Fruit fly (Drosophila melanogaster) whole organism, embryonic: ENCODE results near the gene Ccdc114.
A peak's percentile ranks its signal among the peaks of the same experiment; 100 is the strongest.

ENCODE experiments used
- CG10565 ChIP-seq: fragments of 200-800 bp; sonication (Bioruptor generic); optimal IDR thresholded peaks from 3 replicates; lab custom pipeline; 2016; ENCODE audit warnings: missing biosample characterization, mild to moderate bottlenecking, missing genetic modification characterization
- CG11247 ChIP-seq: fragments of 200-800 bp; sonication (Bioruptor generic); IDR thresholded peaks from 2 replicates; pipeline ENCODE4 v1.3.6; 2022; ENCODE audit warnings: missing biosample characterization, missing genetic modification characterization
- CG11456 ChIP-seq: fragments of 200-800 bp; sonication (Bioruptor generic); IDR thresholded peaks from 3 replicates; pipeline ENCODE4 v1.3.6; 2022; ENCODE audit warnings: missing biosample characterization, missing genetic modification characterization
- CG11696 ChIP-seq: fragments of 200-800 bp; sonication (Bioruptor generic); IDR thresholded peaks from 2 replicates; pipeline ENCODE4 v1.3.6; 2022; ENCODE audit warnings: missing biosample characterization, missing genetic modification characterization
- CG14441 ChIP-seq: fragments of 200-800 bp; sonication (Bioruptor generic); IDR thresholded peaks from 2 replicates; pipeline ENCODE4 v1.3.6; 2022; ENCODE audit warnings: missing biosample characterization, missing genetic modification characterization
- CG14710 ChIP-seq: fragments of 200-800 bp; sonication (Bioruptor generic); optimal IDR thresholded peaks from 3 replicates; lab custom pipeline; 2019; ENCODE audit warnings: missing biosample characterization, mild to moderate bottlenecking, missing genetic modification characterization, moderate library complexity
- CG14860 ChIP-seq: fragments of 200-800 bp; sonication (Bioruptor generic); IDR thresholded peaks from 3 replicates; pipeline ENCODE4 v1.3.6; 2022; ENCODE audit warnings: missing biosample characterization, missing genetic modification characterization; ENCODE audit not compliant: partially characterized antibody
- CG15479 ChIP-seq: fragments of 200-800 bp; sonication (Bioruptor generic); optimal IDR thresholded peaks from 3 replicates; lab custom pipeline; 2019; ENCODE audit warnings: missing biosample characterization, mild to moderate bottlenecking, missing genetic modification characterization, moderate library complexity
- CG15696 ChIP-seq: fragments of 200-800 bp; sonication (Bioruptor generic); optimal IDR thresholded peaks from 2 replicates; lab custom pipeline; 2019; ENCODE audit warnings: missing biosample characterization, mild to moderate bottlenecking, missing genetic modification characterization, moderate library complexity
- CG17568 ChIP-seq: fragments of 200-800 bp; sonication (Bioruptor generic); optimal IDR thresholded peaks from 2 replicates; lab custom pipeline; 2018; ENCODE audit warnings: missing biosample characterization, mild to moderate bottlenecking, missing genetic modification characterization, moderate library complexity
- CG18599 ChIP-seq: fragments of 200-800 bp; sonication (Bioruptor generic); optimal IDR thresholded peaks from 3 replicates; lab custom pipeline; 2017; ENCODE audit warnings: missing biosample characterization, missing genetic modification characterization, mild to moderate bottlenecking, moderate library complexity, missing genetic modification reagents
- CG2116 ChIP-seq: fragments of 200-800 bp; sonication (Bioruptor generic); optimal IDR thresholded peaks from 3 replicates; lab custom pipeline; 2018; ENCODE audit warnings: missing biosample characterization, mild to moderate bottlenecking, missing genetic modification characterization
- CG34224 ChIP-seq: fragments of 200-800 bp; sonication (Bioruptor generic); IDR thresholded peaks from 3 replicates; pipeline ENCODE4 v1.3.6; 2022; ENCODE audit warnings: missing biosample characterization, missing genetic modification characterization; ENCODE audit not compliant: partially characterized antibody
- CG4617 ChIP-seq: fragments of 200-800 bp; sonication (Bioruptor generic); optimal IDR thresholded peaks from 3 replicates; lab custom pipeline; 2016; ENCODE audit warnings: missing biosample characterization, missing genetic modification characterization, borderline replicate concordance
- CG4707 ChIP-seq: fragments of 200-800 bp; sonication (Bioruptor generic); optimal IDR thresholded peaks from 2 replicates; lab custom pipeline; 2018; ENCODE audit warnings: missing biosample characterization, mild to moderate bottlenecking, missing genetic modification characterization, moderate library complexity
- CG6791 ChIP-seq: fragments of 200-800 bp; sonication (Bioruptor generic); IDR thresholded peaks from 3 replicates; pipeline ENCODE4 v1.3.6; 2022; ENCODE audit warnings: missing biosample characterization, missing genetic modification characterization; ENCODE audit not compliant: partially characterized antibody
- CG7963 ChIP-seq: fragments of 200-800 bp; sonication (Bioruptor generic); IDR thresholded peaks from 3 replicates; pipeline ENCODE4 v1.3.6; 2022; ENCODE audit warnings: missing biosample characterization, missing genetic modification characterization; ENCODE audit not compliant: partially characterized antibody
- CG8944 ChIP-seq: fragments of 200-800 bp; sonication (Bioruptor generic); optimal IDR thresholded peaks from 3 replicates; lab custom pipeline; 2016; ENCODE audit warnings: missing biosample characterization, missing genetic modification characterization
- CG9797 ChIP-seq: fragments of 200-800 bp; sonication (Bioruptor generic); optimal IDR thresholded peaks from 3 replicates; lab custom pipeline; 2018; ENCODE audit warnings: missing biosample characterization, mild to moderate bottlenecking, missing genetic modification characterization
- Drgx ChIP-seq: fragments of 200-800 bp; sonication (Bioruptor generic); IDR thresholded peaks from 2 replicates; pipeline ENCODE4 v1.3.6; 2022; ENCODE audit warnings: missing biosample characterization, missing genetic modification characterization
- Elba2 ChIP-seq: fragments of 200-800 bp; sonication (Bioruptor generic); optimal IDR thresholded peaks from 3 replicates; lab custom pipeline; 2016; ENCODE audit warnings: missing biosample characterization, missing genetic modification characterization
- HHEX ChIP-seq: fragments of 200-800 bp; sonication (Bioruptor generic); optimal IDR thresholded peaks from 3 replicates; lab custom pipeline; 2017; ENCODE audit warnings: missing biosample characterization, mild to moderate bottlenecking, missing genetic modification characterization, missing genetic modification reagents
- HmgZ ChIP-seq: fragments of 200-800 bp; sonication (Bioruptor generic); optimal IDR thresholded peaks from 2 replicates; lab custom pipeline; 2018; ENCODE audit warnings: missing biosample characterization, mild to moderate bottlenecking, missing genetic modification characterization
- Hr3 ChIP-seq: fragments of 200-800 bp; sonication (Bioruptor generic); optimal IDR thresholded peaks from 3 replicates; lab custom pipeline; 2016; ENCODE audit warnings: missing biosample characterization, missing genetic modification characterization
- NFAT ChIP-seq: fragments of 200-800 bp; sonication (Bioruptor generic); IDR thresholded peaks from 2 replicates; pipeline ENCODE4 v1.3.6; 2022; ENCODE audit warnings: missing biosample characterization, missing genetic modification characterization
- Neu2 ChIP-seq: fragments of 200-800 bp; sonication (Bioruptor generic); optimal IDR thresholded peaks from 3 replicates; lab custom pipeline; 2016; ENCODE audit warnings: missing biosample characterization, missing genetic modification characterization, borderline replicate concordance
- Nf-YA ChIP-seq: fragments of 200-800 bp; sonication (Bioruptor generic); IDR thresholded peaks from 2 replicates; pipeline ENCODE4 v1.3.6; 2022; ENCODE audit warnings: missing biosample characterization, missing genetic modification characterization
- Nf-YB ChIP-seq: fragments of 200-800 bp; sonication (Bioruptor generic); optimal IDR thresholded peaks from 3 replicates; lab custom pipeline; 2019; ENCODE audit warnings: missing biosample characterization, mild to moderate bottlenecking, missing genetic modification characterization, moderate library complexity
- Nf-YC ChIP-seq: fragments of 200-800 bp; optimal IDR thresholded peaks from 3 replicates; lab custom pipeline; 2019; ENCODE audit warnings: missing biosample characterization, mild to moderate bottlenecking, missing genetic modification characterization, moderate library complexity
- Sry-δ ChIP-seq: fragments of 200-800 bp; sonication (Bioruptor generic); optimal IDR thresholded peaks from 2 replicates; lab custom pipeline; 2016; ENCODE audit warnings: missing biosample characterization, missing genetic modification characterization
- Usf ChIP-seq: fragments of 200-800 bp; sonication (Bioruptor generic); optimal IDR thresholded peaks from 2 replicates; lab custom pipeline; 2017; ENCODE audit warnings: missing genotype, missing biosample characterization, missing genetic modification characterization
- cg ChIP-seq: fragments of 200-800 bp; sonication (Bioruptor generic); optimal IDR thresholded peaks from 3 replicates; lab custom pipeline; 2019; ENCODE audit warnings: missing biosample characterization, mild to moderate bottlenecking, missing genetic modification characterization, moderate library complexity
- chinmo ChIP-seq: fragments of 200-800 bp; sonication (Bioruptor generic); IDR thresholded peaks from 4 replicates; pipeline ENCODE4 v1.3.6; 2022; ENCODE audit warnings: missing biosample characterization, missing genetic modification characterization; ENCODE audit not compliant: partially characterized antibody
- crc ChIP-seq: fragments of 200-800 bp; sonication (Bioruptor generic); optimal IDR thresholded peaks from 2 replicates; lab custom pipeline; 2016; ENCODE audit warnings: missing biosample characterization, missing genetic modification characterization
- dimm ChIP-seq: fragments of 200-800 bp; sonication (Bioruptor generic); IDR thresholded peaks from 2 replicates; pipeline ENCODE4 v1.3.6; 2022; ENCODE audit warnings: missing biosample characterization, missing genetic modification characterization
- esg ChIP-seq: fragments of 200-800 bp; sonication (Bioruptor generic); conservative IDR thresholded peaks from 2 replicates; pipeline ENCODE4 v1.3.6; 2022; ENCODE audit warnings: missing biosample characterization, missing genetic modification characterization
- exex ChIP-seq: fragments of 200-800 bp; sonication (Bioruptor generic); optimal IDR thresholded peaks from 4 replicates; lab custom pipeline; 2018; ENCODE audit warnings: missing biosample characterization, mild to moderate bottlenecking, missing genetic modification characterization, moderate library complexity
- fru ChIP-seq: fragments of >200 bp; optimal IDR thresholded peaks from 2 replicates; lab custom pipeline; 2017
- ftz-f1 ChIP-seq: fragments of 200-800 bp; sonication (Bioruptor generic); optimal IDR thresholded peaks from 2 replicates; lab custom pipeline; 2016; ENCODE audit warnings: missing biosample characterization, missing genetic modification characterization
- gsb-n ChIP-seq: fragments of 200-800 bp; sonication (Bioruptor generic); optimal IDR thresholded peaks from 3 replicates; lab custom pipeline; 2018; ENCODE audit warnings: missing biosample characterization, mild to moderate bottlenecking, missing genetic modification characterization
- ham ChIP-seq: fragments of 200-800 bp; sonication (Bioruptor generic); IDR thresholded peaks from 2 replicates; pipeline ENCODE4 v1.3.6; 2022; ENCODE audit warnings: missing biosample characterization, missing genetic modification characterization
- hkb ChIP-seq, 2 experiments: fragments of 200-800 bp in 1 of 2; fragments of >200 bp in 1 of 2; sonication (Bioruptor generic) in 1 of 2; IDR thresholded peaks in 1 of 2; optimal IDR thresholded peaks in 1 of 2; 2 replicates each; pipeline versions ENCODE4 v1.3.6 to Lab custom; 2017 to 2022; ENCODE audit warnings: missing biosample characterization in 1 of 2, missing genetic modification characterization in 1 of 2
- inv ChIP-seq: fragments of 200-800 bp; sonication (Bioruptor generic); IDR thresholded peaks from 2 replicates; pipeline ENCODE4 v1.3.6; 2022; ENCODE audit warnings: missing biosample characterization, missing genetic modification characterization; ENCODE audit not compliant: partially characterized antibody
- nerfin-2 ChIP-seq: fragments of 200-800 bp; sonication (Bioruptor generic); IDR thresholded peaks from 2 replicates; pipeline ENCODE4 v1.3.6; 2022; ENCODE audit warnings: missing biosample characterization, missing genetic modification characterization; ENCODE audit not compliant: partially characterized antibody
- nmo ChIP-seq: fragments of 200-800 bp; sonication (Bioruptor generic); optimal IDR thresholded peaks from 2 replicates; lab custom pipeline; 2018; ENCODE audit warnings: missing biosample characterization, mild to moderate bottlenecking, missing genetic modification characterization, moderate library complexity
- pros ChIP-seq: fragments of 200-800 bp; sonication (Bioruptor generic); optimal IDR thresholded peaks from 3 replicates; lab custom pipeline; 2019; ENCODE audit warnings: missing biosample characterization, mild to moderate bottlenecking, missing genetic modification characterization, moderate library complexity
- repo ChIP-seq: fragments of 200-800 bp; sonication (Bioruptor generic); optimal IDR thresholded peaks from 2 replicates; lab custom pipeline; 2016; ENCODE audit warnings: missing biosample characterization, missing genetic modification characterization
- run ChIP-seq: fragments of 200-800 bp; sonication (Bioruptor generic); optimal IDR thresholded peaks from 3 replicates; lab custom pipeline; 2018; ENCODE audit warnings: missing biosample characterization, mild to moderate bottlenecking, missing genetic modification characterization
- stwl ChIP-seq: fragments of 200-800 bp; sonication (Bioruptor generic); optimal IDR thresholded peaks from 3 replicates; lab custom pipeline; 2018; ENCODE audit warnings: missing biosample characterization, mild to moderate bottlenecking, missing genetic modification characterization, moderate library complexity
- tna ChIP-seq: fragments of 200-800 bp; sonication (Bioruptor generic); IDR thresholded peaks from 2 replicates; pipeline ENCODE4 v1.3.6; 2022; ENCODE audit warnings: missing biosample characterization, missing genetic modification characterization; ENCODE audit not compliant: partially characterized antibody
- zfh2 ChIP-seq: fragments of 200-800 bp; sonication (Bioruptor generic); optimal IDR thresholded peaks from 2 replicates; lab custom pipeline; 2016; ENCODE audit warnings: missing biosample characterization, missing genetic modification characterization

Ccdc114 gene

dm6 chr3R:16640005-16640408 is 15.5 kb upstream of the Ccdc114 start, which contains the start of gene nonA-l (continued):
- no peak for TF ChIP-seq CG11696 (GFP tag; lab: Robert Waterston, UW)
- TF ChIP-seq CG11247 = no peak
- no peak for TF ChIP-seq fru (lab: Kevin White, UChicago)
- 0 out of 4 replicates have a peak, but pooled peaks have one; percentile 60 for TF ChIP-seq chinmo (GFP tag; lab: Robert Waterston, UW)
- TF ChIP-seq CG15479 = no peak
- TF ChIP-seq CG18599 (GFP tag; lab: Kevin White, UChicago) = no peak
- peak; percentile 74 for TF ChIP-seq CG34224 (GFP tag; lab: Robert Waterston, UW)
- TF ChIP-seq HmgZ (tag; lab: Kevin White, UChicago) = peak; percentile 48
- TF ChIP-seq CG14860 = peak; percentile 83
- no peak for TF ChIP-seq hkb (optimal IDR thresholded peaks at IDR 0.05; lab: Kevin White, UChicago)
- TF ChIP-seq hkb (GFP tag; IDR thresholded peaks at IDR 0.05; lab: Robert Waterston, UW) = no peak
- no peak for TF ChIP-seq CG11456 (GFP tag; lab: Robert Waterston, UW)
- TF ChIP-seq CG9797 (GFP tag; lab: Kevin White, UChicago) = peak; percentile 61
- TF ChIP-seq HHEX (GFP tag; lab: Kevin White, UChicago) = no peak
- TF ChIP-seq inv = peak; percentile 80
- TF ChIP-seq CG14710 (tag; lab: Kevin White, UChicago) = peak; percentile 64
- peak; percentile 36 for TF ChIP-seq Elba2 (GFP tag; lab: Kevin White, UChicago)
- TF ChIP-seq Usf (GFP tag; lab: Kevin White, UChicago) = no peak
- no peak for TF ChIP-seq CG10565 (GFP tag; lab: Kevin White, UChicago)
- peak; percentile 92 for TF ChIP-seq nerfin-2 (GFP tag; lab: Robert Waterston, UW)
- peak; percentile 83 for TF ChIP-seq stwl (tag; lab: Kevin White, UChicago)
- no peak for TF ChIP-seq dimm (GFP tag; lab: Robert Waterston, UW)
- TF ChIP-seq pros (GFP tag; lab: Kevin White, UChicago) = no peak
- peak; percentile 62 for TF ChIP-seq CG4617 (GFP tag; lab: Kevin White, UChicago)
- TF ChIP-seq ham (GFP tag; lab: Robert Waterston, UW) = no peak
- no peak for TF ChIP-seq CG14441
- TF ChIP-seq Neu2 (GFP tag; lab: Kevin White, UChicago) = no peak
- TF ChIP-seq CG7963 = peak; percentile 73
- TF ChIP-seq Sry-δ (GFP tag; lab: Kevin White, UChicago) = peak; percentile 78
- no peak for TF ChIP-seq Drgx (GFP tag; lab: Robert Waterston, UW)
- TF ChIP-seq repo (GFP tag; lab: Kevin White, UChicago) = no peak
- TF ChIP-seq ftz-f1 (GFP tag; lab: Kevin White, UChicago) = no peak
- TF ChIP-seq CG8944 (GFP tag; lab: Kevin White, UChicago) = no peak
- TF ChIP-seq nmo = peak; percentile 42
- TF ChIP-seq tna = peak; percentile 73
- peak; percentile 94 for TF ChIP-seq CG2116 (GFP tag; lab: Kevin White, UChicago)
- TF ChIP-seq run (tag; lab: Kevin White, UChicago) = no peak

DNA sequence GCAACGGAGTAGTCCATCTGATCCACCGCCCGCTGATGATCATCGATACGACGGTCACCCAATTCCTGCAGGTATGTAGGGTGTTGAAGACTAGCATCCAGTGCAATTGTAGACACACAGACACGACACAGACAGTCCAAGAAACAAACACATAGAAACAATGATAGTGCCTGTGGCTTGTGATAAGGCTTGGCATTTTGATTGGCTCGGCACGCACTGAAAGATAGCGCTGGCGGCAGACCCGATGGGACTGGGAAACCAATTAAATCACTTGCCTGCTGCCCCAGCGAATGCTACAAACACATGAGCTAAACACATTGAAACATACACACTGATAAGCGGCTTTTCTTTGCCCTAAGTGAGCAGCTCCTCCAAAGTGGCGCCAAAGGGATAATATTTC is 8.2 kb upstream of the Ccdc114 start:
- TF ChIP-seq crc (no peak), NFAT (0 out of 2 replicates have a peak, but pooled peaks have one; percentile 5), Hr3 (GFP tag; lab: Kevin White, UChicago) (no peak), gsb-n (tag; lab: Kevin White, UChicago) (no peak), CG6791 (GFP tag; lab: Robert Waterston, UW) (no peak), Nf-YB (GFP tag; lab: Kevin White, UChicago) (peak; percentile 95), exex (tag; lab: Kevin White, UChicago) (no peak), CG17568 (GFP tag; lab: Kevin White, UChicago) (no peak), esg (GFP tag; lab: Robert Waterston, UW) (no peak), Nf-YA (GFP tag; lab: Robert Waterston, UW) (peak; percentile 25; the same call in 1 of the 2 replicates), CG14441 (no peak), Nf-YC (tag; lab: Kevin White, UChicago) (peak; percentile 95), CG15696 (tag; lab: Kevin White, UChicago) (no peak), CG4707 (GFP tag; lab: Kevin White, UChicago) (no peak), zfh2 (GFP tag; lab: Kevin White, UChicago) (no peak), cg (GFP tag; lab: Kevin White, UChicago) (peak; percentile 49)
